Worm (Caenorhabditis elegans): ENCODE measurements around the gene C32B5.7.

ce11 chrII:932718-933117 lies 27.6 kb upstream of the C32B5.7 start, which contains the start of gene acs-15:
- TF ChIP-seq unc-39 (tag; optimal IDR thresholded peaks at IDR 0.05) (no peak), duxl-1 (tag; optimal IDR thresholded peaks at IDR 0.05; ENCODE audit: poor library complexity) (no peak), lin-15B (tag; optimal IDR thresholded peaks at IDR 0.05) (no peak), F49E8.2 (tag; optimal IDR thresholded peaks at IDR 0.05; ENCODE audit: borderline replicate concordance) (no peak), lsy-2 (tag; optimal IDR thresholded peaks at IDR 0.05) (no peak), zag-1 (tag; optimal IDR thresholded peaks at IDR 0.05) (no peak), Y105C5A.15 (GFP tag; IDR thresholded peaks at IDR 0.05) (no peak), egl-27 (tag; optimal IDR thresholded peaks at IDR 0.05) (no peak), pha-4 (GFP tag; IDR thresholded peaks at IDR 0.05) (no peak), pha-4 (tag; optimal IDR thresholded peaks at IDR 0.05) (no peak), zfp-2 (tag; optimal IDR thresholded peaks at IDR 0.05) (no peak)
